Worm (Caenorhabditis elegans) whole organism, late embryonic: ENCODE data around the gene symk-1.
A peak's percentile ranks its signal among the peaks of the same experiment; 100 is the strongest.

Experiments
- ceh-19 ChIP-seq: fragments of 200-800 bp; sonication (Bioruptor generic); optimal IDR thresholded peaks from 2 replicates; lab custom pipeline; 2018; ENCODE audit warnings: mild to moderate bottlenecking, missing genetic modification characterization, missing compliant biosample characterization
- elt-2 ChIP-seq: sonication (generic microtip); optimal IDR thresholded peaks from 2 replicates; lab custom pipeline; 2016; ENCODE audit warnings: missing genetic modification reagents, missing genetic modification characterization, missing compliant biosample characterization
- hlh-30 ChIP-seq: sonication (generic microtip); optimal IDR thresholded peaks from 2 replicates; lab custom pipeline; 2017; ENCODE audit warnings: antibody characterized with exemption, missing genetic modification characterization, missing compliant biosample characterization; ENCODE audit not compliant: insufficient read depth
- hlh-8 ChIP-seq: sonication (generic microtip); optimal IDR thresholded peaks from 2 replicates; lab custom pipeline; 2016; ENCODE audit warnings: missing genotype, missing genetic modification characterization, missing compliant biosample characterization
- madf-2 ChIP-seq: sonication (generic microtip); optimal IDR thresholded peaks from 2 replicates; lab custom pipeline; 2017; ENCODE audit warnings: missing genetic modification characterization, missing compliant biosample characterization
- nfya-1 ChIP-seq: sonication (generic microtip); optimal IDR thresholded peaks from 2 replicates; lab custom pipeline; 2017; ENCODE audit warnings: missing genetic modification characterization, mild to moderate bottlenecking, missing compliant biosample characterization, antibody characterized with exemption, moderate library complexity
- nhr-11 ChIP-seq: fragments of 150-350 bp; optimal IDR thresholded peaks from 2 replicates; lab custom pipeline; 2014; ENCODE audit warnings: missing biosample characterization, missing genetic modification characterization
- pha-4 ChIP-seq: fragments of 150-350 bp; optimal IDR thresholded peaks from 2 replicates; lab custom pipeline; 2018; ENCODE audit warnings: missing biosample characterization, missing genetic modification reagents, missing genetic modification characterization
- sox-4 ChIP-seq: sonication (generic microtip); optimal IDR thresholded peaks from 2 replicates; lab custom pipeline; 2017; ENCODE audit warnings: mild to moderate bottlenecking, missing genetic modification characterization, inconsistent platforms, missing compliant biosample characterization
- unc-42 ChIP-seq: sonication (generic microtip); optimal IDR thresholded peaks from 2 replicates; lab custom pipeline; 2016; ENCODE audit warnings: missing genotype, missing genetic modification characterization, missing compliant biosample characterization

DNA sequence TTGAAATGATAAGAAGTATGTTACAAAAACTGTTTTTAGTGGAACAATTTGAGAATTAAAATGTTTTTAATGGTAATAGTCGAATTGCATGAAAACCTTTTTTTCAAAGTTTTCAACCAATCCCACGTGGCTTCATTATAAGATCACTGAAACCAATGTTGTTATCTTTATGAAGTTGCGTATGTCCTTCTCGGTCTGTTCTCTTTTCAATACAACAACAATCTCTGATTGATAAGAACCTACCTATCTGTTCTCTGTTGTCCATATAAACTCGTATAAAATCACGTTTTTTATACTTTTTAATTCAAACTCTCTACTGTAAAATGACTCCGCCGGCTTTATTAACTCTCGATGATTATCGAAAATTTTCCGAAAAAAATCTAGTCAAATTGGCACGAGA, 33.2 kb downstream of the symk-1 start, which contains the start of gene F41E6.5:
- TF ChIP-seq ceh-19 (GFP tag; lab: Kevin White, UChicago) (no peak), hlh-8 (tag; lab: Kevin White, UChicago) (no peak), elt-2 (tag; lab: Kevin White, UChicago) (peak; percentile 65), nhr-11 (tag; lab: Kevin White, UChicago) (no peak), nfya-1 (no peak), pha-4 (no peak), sox-4 (no peak), madf-2 (tag; lab: Kevin White, UChicago) (no peak), hlh-30 (tag; lab: Kevin White, UChicago) (no peak), unc-42 (no peak)
